Worm (Caenorhabditis elegans): ENCODE data around the gene clec-233.

Gene clec-233

DNA sequence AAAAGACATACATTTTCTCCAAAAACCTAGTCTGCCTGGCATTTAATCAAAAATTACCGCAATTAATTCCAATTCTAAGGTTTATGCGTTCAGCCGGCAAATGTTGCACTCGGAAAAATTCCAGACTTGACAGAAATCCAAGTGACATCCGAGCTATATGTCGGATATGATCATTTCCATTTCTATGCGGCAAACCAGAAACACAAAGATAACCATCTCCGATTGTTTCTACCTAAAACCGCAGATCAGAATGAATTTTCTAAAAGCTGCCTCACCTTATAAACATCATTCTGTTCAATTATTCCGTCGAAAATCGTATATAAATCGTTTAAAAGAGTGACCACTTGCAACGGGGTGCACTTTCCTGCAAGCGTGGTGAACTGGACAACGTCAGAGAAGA lies 15.4 kb downstream of the clec-233 start:
- TF ChIP-seq W03F9.2 (tag; optimal IDR thresholded peaks at IDR 0.05) = no peak

DNA sequence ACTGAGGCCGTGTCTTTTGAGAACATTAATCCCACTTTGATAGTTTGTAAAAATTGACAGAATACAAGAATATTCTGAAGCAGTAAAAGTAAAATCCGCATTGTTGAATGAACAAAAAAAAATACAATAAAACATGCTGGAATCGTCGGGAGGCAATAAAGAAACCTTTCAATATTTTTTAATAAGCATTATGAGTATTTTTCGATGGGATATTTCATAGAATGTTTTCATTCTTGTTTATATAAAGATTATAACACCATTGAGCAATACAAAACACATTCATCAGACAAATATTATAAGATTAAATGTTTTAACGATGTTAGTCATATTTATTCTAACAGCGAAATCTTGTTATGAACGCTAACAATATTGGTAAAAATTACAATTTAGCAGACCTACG lies 20.0 kb downstream of the clec-233 start, which contains the start of gene gcy-20:
gcy-20 (minus strand) TSS at position 101 of the 400 bp plus-strand sequence.
- TF ChIP-seq dao-5 (tag; optimal IDR thresholded peaks at IDR 0.05) = no peak
- no peak for TF ChIP-seq him-1 (tag; optimal IDR thresholded peaks at IDR 0.05)
- TF ChIP-seq W03F9.2 (tag; optimal IDR thresholded peaks at IDR 0.05) = no peak

DNA sequence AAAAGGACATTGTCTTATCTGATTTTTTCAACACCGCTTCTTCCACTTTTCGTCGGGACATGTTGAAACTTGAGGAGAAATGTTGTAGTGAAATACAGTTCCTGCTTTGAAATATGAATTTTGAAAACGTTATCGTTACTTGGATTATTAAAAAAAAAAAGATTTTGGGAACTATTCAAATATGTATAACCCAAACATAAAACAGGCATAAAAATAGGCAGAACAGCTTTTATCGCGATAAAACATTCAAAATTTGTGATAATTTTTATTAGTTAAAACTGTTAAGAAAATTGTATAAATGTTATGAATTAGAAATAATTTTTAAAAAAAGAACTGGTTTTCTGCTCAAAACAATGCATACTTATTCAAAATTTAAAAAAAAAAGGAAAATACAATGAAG lies 22.7 kb downstream of the clec-233 start, which contains the start of gene bgnt-1.3:
bgnt-1.3 (minus strand) TSS at position 101 of the 400 bp plus-strand sequence.
- no peak for TF ChIP-seq dao-5 (tag; optimal IDR thresholded peaks at IDR 0.05)

DNA sequence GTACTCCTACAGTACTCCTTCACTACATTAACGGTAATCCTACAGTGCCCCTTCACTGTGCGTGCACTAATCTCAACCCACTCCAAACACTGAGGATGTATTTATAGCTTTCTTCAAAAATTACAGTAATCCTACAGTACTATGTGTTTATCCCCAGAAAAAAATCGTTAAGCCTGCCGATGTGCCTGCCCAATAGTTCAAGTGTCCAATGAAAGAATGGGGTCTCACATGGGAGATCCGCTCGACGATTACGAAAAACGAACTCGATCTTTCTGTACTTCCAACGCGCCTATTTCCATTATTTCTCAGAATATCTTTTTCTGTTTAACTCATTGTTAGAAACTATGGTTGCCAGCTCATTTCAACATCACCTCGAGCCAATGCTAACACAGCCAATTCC lies 24.4 kb downstream of the clec-233 start, which contains the start of gene nhr-218:
nhr-218 (plus strand) TSS at position 301 of the 400 bp plus-strand sequence.
- TF ChIP-seq W03F9.2 (tag; optimal IDR thresholded peaks at IDR 0.05) (no peak), him-1 (tag; optimal IDR thresholded peaks at IDR 0.05) (no peak), dao-5 (tag; optimal IDR thresholded peaks at IDR 0.05) (no peak)

DNA sequence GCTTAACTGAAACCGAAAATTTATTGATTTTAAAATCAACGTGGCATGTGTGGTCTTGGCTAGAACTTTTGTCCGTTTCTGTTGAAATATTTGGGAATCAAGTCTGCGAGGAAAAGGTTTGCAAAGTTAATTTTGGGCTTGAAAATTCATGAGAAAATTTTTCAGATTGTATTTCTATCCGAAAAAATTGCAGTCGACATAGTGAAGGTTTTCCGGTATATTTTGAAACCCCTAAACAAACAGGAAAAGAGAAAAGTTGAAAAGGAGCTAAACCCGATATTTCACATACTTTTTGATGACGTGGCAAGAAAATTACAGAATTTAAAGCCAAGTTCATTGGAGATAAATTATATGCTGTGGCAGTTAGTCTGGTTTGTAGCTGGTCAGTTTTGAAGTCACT lies 26.0 kb downstream of the clec-233 start, which contains the start of gene nhr-127:
nhr-127 (plus strand) TSS at position 301 of the 400 bp plus-strand sequence.
- TF ChIP-seq him-1 (tag; optimal IDR thresholded peaks at IDR 0.05) (no peak), dao-5 (tag; optimal IDR thresholded peaks at IDR 0.05) (no peak), W03F9.2 (tag; optimal IDR thresholded peaks at IDR 0.05) (no peak)

DNA sequence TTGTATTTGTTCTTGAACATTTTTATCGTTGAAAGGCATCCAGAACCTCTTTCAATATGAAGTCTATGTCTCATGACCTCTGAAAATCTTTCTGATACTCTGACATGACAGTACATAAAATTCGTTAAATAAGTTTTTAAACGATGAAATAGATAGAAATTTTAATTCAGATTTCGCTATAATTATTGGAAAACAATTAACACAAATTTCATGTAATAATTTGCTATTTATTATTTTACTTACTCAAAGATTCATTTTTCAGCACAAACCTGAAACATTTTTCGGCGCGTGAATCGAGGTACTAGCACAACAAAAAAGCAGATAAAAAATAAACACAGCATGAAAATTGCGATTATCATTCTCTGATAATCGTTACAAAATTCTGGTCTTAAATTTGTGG lies 32.8 kb downstream of the clec-233 start, which contains the start of gene T13F3.4:
T13F3.4 (minus strand) TSS at position 101 of the 400 bp plus-strand sequence.
- TF ChIP-seq dao-5 (tag; optimal IDR thresholded peaks at IDR 0.05) (no peak), W03F9.2 (tag; optimal IDR thresholded peaks at IDR 0.05) (no peak), him-1 (tag; optimal IDR thresholded peaks at IDR 0.05) (no peak)

DNA sequence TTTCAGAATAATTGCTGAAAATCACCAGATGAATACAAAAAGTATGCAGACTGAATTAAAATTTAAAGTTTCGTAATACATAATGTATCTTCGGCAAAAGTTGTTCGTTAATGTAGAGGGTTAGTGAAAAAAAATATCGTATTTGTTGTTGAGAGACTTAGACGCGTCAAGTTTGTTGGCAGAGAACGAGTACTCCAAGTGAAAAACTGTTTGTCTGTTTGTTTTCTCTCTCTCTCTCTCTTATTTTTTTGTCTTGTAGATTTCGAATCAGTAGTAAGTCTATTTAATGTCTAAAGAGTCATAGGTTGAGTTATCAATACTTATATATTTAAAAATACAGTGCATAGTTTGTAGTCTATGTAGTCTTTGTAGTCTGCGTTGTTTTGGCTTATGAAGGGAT lies 35.8 kb downstream of the clec-233 start, which contains the start of the genes fbxa-2 and T13F3.8:
fbxa-2 (minus strand) TSS at position 101 of the 400 bp plus-strand sequence.
T13F3.8 (plus strand) TSS at position 245 of the 400 bp plus-strand sequence.
- TF ChIP-seq dao-5 (tag; optimal IDR thresholded peaks at IDR 0.05) (no peak), him-1 (tag; optimal IDR thresholded peaks at IDR 0.05) (no peak), W03F9.2 (tag; optimal IDR thresholded peaks at IDR 0.05) (no peak)

DNA sequence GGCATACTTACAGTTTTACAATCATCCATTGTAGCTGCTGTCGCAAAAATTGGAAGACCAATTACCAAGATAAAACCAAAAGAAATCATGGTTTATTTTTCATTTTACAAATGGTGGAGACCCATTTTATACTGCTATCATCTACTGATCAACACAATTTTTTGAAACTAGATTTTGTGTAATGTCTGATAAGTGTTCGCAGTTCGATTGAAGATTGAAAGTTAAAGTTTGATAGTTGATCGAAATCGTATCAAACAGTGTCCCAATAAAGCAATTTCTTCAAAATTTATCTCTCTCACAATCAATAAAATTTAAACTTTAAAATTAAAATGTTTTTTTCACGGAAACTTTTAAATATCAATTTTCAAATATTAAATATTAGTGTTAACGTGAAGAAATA lies 37.4 kb downstream of the clec-233 start, which contains the start of gene T13F3.6:
T13F3.6 (minus strand) TSS at position 101 of the 400 bp plus-strand sequence.
- TF ChIP-seq him-1 (tag; optimal IDR thresholded peaks at IDR 0.05) = no peak
- TF ChIP-seq dao-5 (tag; optimal IDR thresholded peaks at IDR 0.05) = no peak
- TF ChIP-seq W03F9.2 (tag; optimal IDR thresholded peaks at IDR 0.05) = no peak

DNA sequence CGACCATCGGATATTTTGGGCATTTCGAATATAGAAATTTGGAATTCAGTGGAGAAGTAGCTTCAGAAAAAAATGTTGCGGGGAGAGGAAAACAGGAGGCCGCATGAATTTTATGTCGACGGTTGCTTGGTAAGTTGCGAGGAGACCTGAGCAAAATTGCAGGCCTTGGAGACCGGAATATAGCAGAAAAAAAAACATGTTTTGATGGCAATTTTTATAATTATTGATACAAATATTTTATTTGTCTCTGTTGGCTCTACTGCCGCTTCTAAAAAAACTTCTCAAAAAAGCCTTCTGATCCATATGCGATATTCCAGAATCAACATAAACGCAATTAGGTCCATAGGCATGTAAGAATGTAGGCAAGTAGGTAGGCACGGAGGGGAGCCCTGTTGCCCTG lies 41.6 kb downstream of the clec-233 start, which contains the start of gene pacl-1:
pacl-1 (minus strand) TSS at position 101 of the 400 bp plus-strand sequence.
- TF ChIP-seq dao-5 (tag; optimal IDR thresholded peaks at IDR 0.05) (no peak), him-1 (tag; optimal IDR thresholded peaks at IDR 0.05) (no peak), W03F9.2 (tag; optimal IDR thresholded peaks at IDR 0.05) (no peak)

DNA sequence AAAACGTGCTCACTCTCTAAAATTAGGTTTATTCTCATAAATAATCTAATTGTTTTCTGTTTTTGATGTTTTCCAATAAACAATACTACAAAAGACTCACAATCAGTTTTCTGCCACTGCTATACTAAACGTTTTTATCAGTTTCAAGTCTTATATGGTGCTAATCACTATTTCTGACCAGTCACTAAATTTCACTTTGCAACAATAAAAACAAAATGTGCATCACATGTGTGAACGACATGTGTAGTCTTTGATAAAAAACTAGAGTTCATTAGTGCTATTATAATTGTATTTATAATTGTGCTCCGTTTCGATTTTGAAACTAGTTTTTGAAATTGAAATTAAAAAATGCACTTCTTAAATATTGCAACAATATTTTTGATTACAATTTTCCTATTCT lies 44.2 kb downstream of the clec-233 start, which contains the start of gene cyp-37B1:
cyp-37B1 (plus strand) TSS at position 199 of the 400 bp plus-strand sequence.
- TF ChIP-seq W03F9.2 (tag; optimal IDR thresholded peaks at IDR 0.05) (no peak), dao-5 (tag; optimal IDR thresholded peaks at IDR 0.05) (no peak), him-1 (tag; optimal IDR thresholded peaks at IDR 0.05) (no peak)

DNA sequence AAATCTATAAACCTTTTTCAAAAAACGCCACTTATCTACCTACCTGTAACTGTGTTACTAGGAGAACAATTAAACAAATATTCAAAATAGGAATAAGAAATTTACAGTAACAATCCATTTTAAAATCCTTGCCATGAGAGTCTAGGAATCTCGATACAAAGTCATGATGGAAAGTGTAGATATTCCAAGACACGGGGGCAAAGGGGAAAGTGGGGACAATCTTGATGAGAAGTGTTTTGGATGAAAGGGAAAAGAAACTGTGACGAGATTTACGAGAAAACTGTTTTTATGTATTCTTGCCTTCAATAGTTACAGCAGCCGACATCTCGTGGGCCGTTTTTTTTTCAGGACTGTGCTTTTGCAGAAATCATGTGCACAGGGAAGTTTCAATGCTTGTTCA lies 48.4 kb downstream of the clec-233 start, which contains the start of gene F28G4.2:
F28G4.2 (minus strand) TSS at position 175 of the 400 bp plus-strand sequence.
- TF ChIP-seq dao-5 (tag; optimal IDR thresholded peaks at IDR 0.05) = no peak
- no peak for TF ChIP-seq W03F9.2 (tag; optimal IDR thresholded peaks at IDR 0.05)
- TF ChIP-seq him-1 (tag; optimal IDR thresholded peaks at IDR 0.05) = no peak

All from whole organism, L4/young adult.